Fruit fly (Drosophila melanogaster) whole organism, pupa: Measurements from ENCODE around the gene CG10508.

ENCODE experiments used
- CG10348 ChIP-seq: fragments of 200-800 bp; sonication (Bioruptor generic); IDR thresholded peaks from 2 replicates; pipeline ENCODE4 v1.3.6; 2022; ENCODE audit warnings: missing biosample characterization, missing genetic modification characterization
- CG12605 ChIP-seq: fragments of 200-800 bp; sonication (Bioruptor generic); IDR thresholded peaks from 2 replicates; pipeline ENCODE4 v1.3.6; 2022; ENCODE audit warnings: missing biosample characterization, missing genetic modification characterization
- CG13204 ChIP-seq: fragments of 200-800 bp; sonication (Bioruptor generic); optimal IDR thresholded peaks from 2 replicates; lab custom pipeline; 2018; ENCODE audit warnings: missing biosample characterization, mild to moderate bottlenecking, missing genetic modification characterization, moderate library complexity
- CG14655 ChIP-seq: fragments of 200-800 bp; sonication (Bioruptor generic); optimal IDR thresholded peaks from 3 replicates; lab custom pipeline; 2017; ENCODE audit warnings: mild to moderate bottlenecking, missing biosample characterization, missing genetic modification reagents, missing genetic modification characterization
- CG15710 ChIP-seq: fragments of 200-800 bp; sonication (Bioruptor generic); optimal IDR thresholded peaks from 2 replicates; lab custom pipeline; 2018; ENCODE audit warnings: missing biosample characterization, mild to moderate bottlenecking, missing genetic modification characterization, moderate library complexity
- CG17806 ChIP-seq: fragments of 200-800 bp; sonication (Bioruptor generic); optimal IDR thresholded peaks from 2 replicates; lab custom pipeline; 2018; ENCODE audit warnings: missing biosample characterization, mild to moderate bottlenecking, missing genetic modification characterization, moderate library complexity
- CG32121 ChIP-seq: fragments of 200-800 bp; sonication (Bioruptor generic); IDR thresholded peaks from 2 replicates; pipeline ENCODE4 v1.3.6; 2022; ENCODE audit warnings: missing biosample characterization, missing genetic modification characterization
- CG34367 ChIP-seq: fragments of 200-800 bp; sonication (Bioruptor generic); optimal IDR thresholded peaks from 2 replicates; lab custom pipeline; 2018; ENCODE audit warnings: missing biosample characterization, mild to moderate bottlenecking, missing genetic modification characterization
- CG4496 ChIP-seq: fragments of 200-800 bp; sonication (Bioruptor generic); IDR thresholded peaks from 3 replicates; pipeline ENCODE4 v1.3.6; 2022; ENCODE audit warnings: missing biosample characterization, missing genetic modification characterization
- CG8159 ChIP-seq: fragments of 200-800 bp; sonication (Bioruptor generic); optimal IDR thresholded peaks from 3 replicates; lab custom pipeline; 2018; ENCODE audit warnings: missing biosample characterization, mild to moderate bottlenecking, missing genetic modification characterization, moderate library complexity
- CG8301 ChIP-seq: fragments of 200-800 bp; sonication (Bioruptor generic); optimal IDR thresholded peaks from 2 replicates; lab custom pipeline; 2018; ENCODE audit warnings: missing biosample characterization, mild to moderate bottlenecking, missing genetic modification characterization
- CG9948 ChIP-seq: fragments of 200-800 bp; sonication (Bioruptor generic); optimal IDR thresholded peaks from 2 replicates; lab custom pipeline; 2018; ENCODE audit warnings: missing biosample characterization, mild to moderate bottlenecking, missing genetic modification characterization, moderate library complexity
- D1 ChIP-seq: fragments of 200-800 bp; sonication (Bioruptor generic); optimal IDR thresholded peaks from 2 replicates; lab custom pipeline; 2018; ENCODE audit warnings: missing biosample characterization, mild to moderate bottlenecking, missing genetic modification characterization, moderate library complexity
- EcR ChIP-seq: fragments of 200-800 bp; sonication (Bioruptor generic); optimal IDR thresholded peaks from 3 replicates; lab custom pipeline; 2019; ENCODE audit warnings: missing biosample characterization, missing genetic modification characterization, mild to moderate bottlenecking, moderate library complexity, missing genetic modification reagents
- Ets98B ChIP-seq: fragments of 200-800 bp; sonication (Bioruptor generic); IDR thresholded peaks from 2 replicates; pipeline ENCODE4 v1.3.6; 2022; ENCODE audit warnings: missing biosample characterization, missing genetic modification characterization
- Pif1A ChIP-seq: fragments of 200-800 bp; sonication (Bioruptor generic); optimal IDR thresholded peaks from 3 replicates; lab custom pipeline; 2016; ENCODE audit warnings: missing biosample characterization, missing genetic modification characterization
- Pif1B ChIP-seq: fragments of 200-800 bp; sonication (Bioruptor generic); optimal IDR thresholded peaks from 3 replicates; lab custom pipeline; 2016; ENCODE audit warnings: missing biosample characterization, missing genetic modification characterization
- Snoo ChIP-seq: fragments of 200-800 bp; sonication (Bioruptor generic); optimal IDR thresholded peaks from 3 replicates; lab custom pipeline; 2017; ENCODE audit warnings: missing biosample characterization, mild to moderate bottlenecking, missing genetic modification characterization, inconsistent platforms
- fd96Ca ChIP-seq: fragments of 200-800 bp; sonication (Bioruptor generic); IDR thresholded peaks from 3 replicates; pipeline ENCODE4 v1.3.6; 2022; ENCODE audit warnings: missing biosample characterization, missing genetic modification characterization
- gl ChIP-seq: fragments of 200-800 bp; sonication (Bioruptor generic); optimal IDR thresholded peaks from 2 replicates; lab custom pipeline; 2018; ENCODE audit warnings: missing biosample characterization, mild to moderate bottlenecking, missing genetic modification characterization
- rn ChIP-seq: fragments of 200-800 bp; sonication (Bioruptor generic); IDR thresholded peaks from 2 replicates; pipeline ENCODE4 v1.3.6; 2022; ENCODE audit warnings: missing biosample characterization, missing genetic modification characterization

Gene CG10508

DNA sequence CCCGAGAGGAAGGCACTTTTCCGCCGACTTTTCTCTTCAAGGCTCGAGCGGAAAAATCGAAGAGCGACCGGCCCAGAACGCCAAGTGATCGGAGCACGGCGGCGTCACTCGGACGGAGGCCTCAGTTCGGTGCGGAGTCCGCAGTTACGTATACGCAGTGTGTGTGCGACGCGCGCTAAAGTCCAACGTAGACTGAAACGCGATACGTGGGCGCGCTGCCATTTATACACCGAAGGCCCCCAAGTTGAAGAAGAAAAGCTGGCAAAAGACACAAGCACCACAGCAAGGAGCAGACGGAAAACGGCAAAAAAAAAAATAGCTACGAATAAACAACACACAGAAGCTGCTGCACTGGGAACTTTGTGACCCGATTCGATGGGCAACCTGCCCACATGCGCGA, 16.8 kb upstream of the CG10508 start, which contains the start of gene CG42337:
CG42337 (minus strand) TSS at position 194 of the 400 bp plus-strand sequence.
- TF ChIP-seq CG12605 (GFP tag; lab: Robert Waterston, UW) (no peak), EcR (GFP tag; lab: Kevin White, UChicago) (no peak), CG4496 (0 out of 3 replicates have a peak, but pooled peaks have one; percentile 15), fd96Ca (GFP tag; lab: Robert Waterston, UW) (0 out of 3 replicates have a peak, but pooled peaks have one; percentile 28)

DNA sequence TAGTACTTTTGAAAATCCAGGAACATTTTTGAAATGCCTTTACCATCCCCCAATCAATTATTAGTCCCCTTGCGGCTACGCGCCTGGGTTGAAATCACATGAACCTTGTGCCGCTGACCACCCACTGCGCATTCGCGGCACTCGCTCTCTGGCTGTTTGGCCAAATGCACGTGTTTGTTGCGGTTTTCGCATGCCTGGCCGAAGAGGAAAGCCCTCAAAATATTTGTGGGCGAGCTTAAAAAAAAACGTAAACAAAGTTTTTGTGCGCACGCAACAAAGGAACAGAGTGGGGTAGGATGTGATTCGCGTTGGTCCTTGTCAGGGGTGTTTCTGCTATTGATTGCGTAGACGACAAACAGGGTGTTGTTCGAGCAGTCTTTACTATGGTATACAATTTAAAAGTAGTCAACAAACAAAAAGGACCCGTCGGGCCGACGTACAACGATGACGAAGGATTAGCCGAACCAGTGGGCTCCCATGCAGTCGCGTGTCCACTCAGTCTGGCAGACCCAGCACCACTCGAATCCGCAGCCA, 15.6 kb upstream of the CG10508 start:
- TF ChIP-seq CG10348 = no peak
- TF ChIP-seq rn (GFP tag; lab: Robert Waterston, UW) = no peak
- TF ChIP-seq Pif1A (GFP tag; lab: Kevin White, UChicago) = no peak
- TF ChIP-seq CG4496 = no peak
- TF ChIP-seq gl (tag; lab: Kevin White, UChicago) = no peak
- TF ChIP-seq CG8301 (tag; lab: Kevin White, UChicago) = no peak
- no peak for TF ChIP-seq EcR (GFP tag; lab: Kevin White, UChicago)
- TF ChIP-seq CG17806 (tag; lab: Kevin White, UChicago) = no peak
- TF ChIP-seq Pif1B = no peak
- TF ChIP-seq CG13204 (GFP tag; lab: Kevin White, UChicago) = no peak
- TF ChIP-seq CG9948 (tag; lab: Kevin White, UChicago) = no peak
- no peak for TF ChIP-seq Snoo (tag; lab: Kevin White, UChicago)
- TF ChIP-seq Ets98B (GFP tag; lab: Robert Waterston, UW) = no peak

DNA sequence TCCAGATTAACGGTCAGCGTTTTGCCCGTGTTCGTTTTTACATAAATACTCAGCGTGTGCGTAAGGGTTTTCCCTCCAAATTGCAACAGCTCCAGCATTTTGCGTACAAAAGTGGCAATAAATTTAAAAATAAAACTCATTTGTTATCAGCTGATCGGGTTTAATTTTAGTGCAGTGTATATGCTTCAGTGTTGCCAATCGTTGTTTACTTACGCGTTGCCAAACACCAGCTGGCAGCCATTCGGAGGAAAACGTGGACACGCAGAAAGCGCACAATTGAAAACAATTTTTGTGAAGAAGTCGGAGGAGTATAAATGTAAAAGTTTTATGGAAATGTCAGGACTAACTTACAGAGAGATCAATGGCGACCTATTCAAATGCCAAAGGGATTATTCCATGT, 13.5 kb upstream of the CG10508 start, which contains the start of the genes Targ3 and park:
Targ3 (plus strand) TSS at position 269 of the 400 bp plus-strand sequence.
park (minus strand) TSS at position 291 of the 400 bp plus-strand sequence.
- TF ChIP-seq fd96Ca (GFP tag; lab: Robert Waterston, UW) = peak; percentile 33; the same call in 1 of the 3 replicates
- 0 out of 3 replicates have a peak, but pooled peaks have one; percentile 37 for TF ChIP-seq CG4496
- TF ChIP-seq CG8301 (tag; lab: Kevin White, UChicago) = no peak

DNA sequence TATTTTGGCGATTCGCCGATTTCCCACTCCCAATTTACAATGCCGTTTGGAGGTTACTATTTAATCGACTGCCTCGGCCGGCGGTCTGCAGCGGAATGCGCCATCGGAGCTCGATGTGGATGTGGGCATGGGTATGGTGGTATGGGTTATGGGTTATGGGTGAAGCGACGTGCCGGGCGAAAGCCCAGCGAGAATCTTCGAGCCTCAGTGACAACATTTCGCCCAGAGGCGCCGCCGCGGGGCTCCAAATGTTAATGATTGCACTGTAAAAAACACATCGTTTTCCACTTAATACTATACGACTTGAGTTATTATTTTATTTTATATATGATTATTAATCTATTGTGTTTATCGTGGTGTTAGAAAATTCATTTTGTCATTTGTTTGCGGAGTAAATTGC, 9.4 kb upstream of the CG10508 start:
- TF ChIP-seq gl (tag; lab: Kevin White, UChicago) (no peak), CG15710 (tag; lab: Kevin White, UChicago) (no peak), CG17806 (tag; lab: Kevin White, UChicago) (no peak), fd96Ca (GFP tag; lab: Robert Waterston, UW) (no peak), CG8301 (tag; lab: Kevin White, UChicago) (no peak), CG13204 (GFP tag; lab: Kevin White, UChicago) (no peak), CG9948 (tag; lab: Kevin White, UChicago) (peak; percentile 28), CG12605 (GFP tag; lab: Robert Waterston, UW) (no peak), EcR (GFP tag; lab: Kevin White, UChicago) (peak; percentile 2), Snoo (tag; lab: Kevin White, UChicago) (no peak), Pif1B (peak; percentile 11), CG8159 (no peak), CG32121 (GFP tag; lab: Robert Waterston, UW) (no peak), rn (GFP tag; lab: Robert Waterston, UW) (no peak), CG34367 (no peak), CG14655 (peak; percentile 35), Pif1A (GFP tag; lab: Kevin White, UChicago) (peak; percentile 17), D1 (no peak), Ets98B (GFP tag; lab: Robert Waterston, UW) (no peak; the same call in 1 of the 2 replicates), CG10348 (no peak), CG4496 (peak; percentile 70)

DNA sequence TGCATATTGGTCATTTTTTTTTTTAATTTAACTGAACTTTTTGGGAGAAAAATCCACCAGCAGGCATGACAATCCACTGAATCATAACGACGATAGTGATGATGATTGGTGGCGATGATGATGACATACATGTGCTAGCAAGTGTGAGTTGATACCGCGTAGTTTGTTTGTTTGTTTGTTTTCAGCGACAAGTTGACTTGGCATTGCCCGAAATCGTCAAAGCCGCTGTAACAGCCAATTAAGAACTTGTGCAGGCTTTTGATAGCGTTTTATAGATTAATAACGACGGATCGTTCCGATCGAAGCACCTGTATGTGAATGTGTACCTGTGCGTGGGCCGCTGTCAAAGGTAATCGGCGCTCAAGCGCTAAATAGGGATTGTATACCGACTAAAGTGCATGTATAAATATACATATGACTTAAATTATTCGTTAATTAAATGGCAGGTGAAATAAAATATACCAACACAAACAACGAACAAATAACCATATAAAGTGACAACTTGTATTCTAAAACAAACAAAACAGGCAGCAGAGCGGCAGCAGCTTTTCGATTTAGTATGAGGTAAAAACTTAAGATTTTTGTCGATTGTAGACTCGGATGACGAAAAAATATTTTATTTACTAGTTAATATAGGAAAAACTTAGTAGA, 8.6 kb upstream of the CG10508 start:
- TF ChIP-seq EcR (GFP tag; lab: Kevin White, UChicago) = no peak
- no peak for TF ChIP-seq CG12605 (GFP tag; lab: Robert Waterston, UW)
- no peak for TF ChIP-seq CG32121 (GFP tag; lab: Robert Waterston, UW)
- no peak for TF ChIP-seq CG10348
- no peak for TF ChIP-seq CG8301 (tag; lab: Kevin White, UChicago)

DNA sequence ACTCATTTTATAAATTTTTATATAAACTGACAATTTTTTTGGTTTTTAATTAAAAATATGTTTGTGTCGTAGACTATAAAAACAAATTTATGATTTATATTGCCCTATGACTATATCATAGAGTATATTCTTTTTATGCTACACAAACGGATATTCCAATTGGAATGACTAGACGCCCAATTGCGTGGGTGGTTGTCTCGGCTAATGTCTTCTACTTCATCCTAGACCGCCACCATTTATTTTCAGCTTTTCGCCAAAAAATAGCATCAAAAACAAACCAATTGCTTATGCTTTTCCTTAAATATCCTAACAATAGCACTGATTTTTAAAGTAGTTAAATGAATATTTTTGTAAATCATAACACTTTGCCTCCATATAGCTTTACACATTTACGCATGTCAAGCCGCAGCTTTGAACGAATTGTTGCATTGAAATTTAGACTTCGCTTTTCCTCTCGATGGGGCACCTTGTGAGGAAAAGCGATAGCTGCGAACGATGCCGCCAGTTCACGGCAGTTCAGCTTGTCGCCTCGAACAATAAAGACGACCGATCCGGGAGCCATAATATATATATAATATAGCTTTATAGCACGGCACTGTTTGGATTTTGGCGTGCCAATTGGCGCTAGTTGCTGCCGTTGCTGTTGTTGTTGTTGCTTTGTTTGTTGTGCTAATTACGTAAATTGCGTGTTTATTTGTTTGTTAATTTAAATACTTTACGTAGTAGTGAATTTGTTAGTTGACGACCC, 7.8 kb upstream of the CG10508 start:
- no peak for TF ChIP-seq Pif1B
- no peak for TF ChIP-seq CG8159
- TF ChIP-seq CG10348 = no peak
- TF ChIP-seq Snoo (tag; lab: Kevin White, UChicago) = no peak
- peak; percentile 52 for TF ChIP-seq D1
- TF ChIP-seq CG8301 (tag; lab: Kevin White, UChicago) = no peak
- peak; percentile 72 for TF ChIP-seq EcR (GFP tag; lab: Kevin White, UChicago)
- no peak for TF ChIP-seq CG17806 (tag; lab: Kevin White, UChicago)
- TF ChIP-seq CG4496 = no peak
- TF ChIP-seq Ets98B (GFP tag; lab: Robert Waterston, UW) = no peak
- no peak for TF ChIP-seq fd96Ca (GFP tag; lab: Robert Waterston, UW)
- TF ChIP-seq CG12605 (GFP tag; lab: Robert Waterston, UW) = no peak
- no peak for TF ChIP-seq CG32121 (GFP tag; lab: Robert Waterston, UW)
- no peak for TF ChIP-seq CG13204 (GFP tag; lab: Kevin White, UChicago)
- TF ChIP-seq rn (GFP tag; lab: Robert Waterston, UW) = no peak
- no peak for TF ChIP-seq CG34367
- TF ChIP-seq CG14655 = peak; percentile 11
- no peak for TF ChIP-seq gl (tag; lab: Kevin White, UChicago)
- TF ChIP-seq, all 21 proteins: peak for 3
